Worm (Caenorhabditis elegans) whole organism, L3 larva: ENCODE measurements around the gene pgp-3.

ENCODE experiments used
- aly-2 ChIP-seq: fragments of 150-350 bp; optimal IDR thresholded peaks from 2 replicates; lab custom pipeline; 2014; ENCODE audit warnings: missing biosample characterization, missing genetic modification characterization
- ceh-82 ChIP-seq: fragments of 150-350 bp; optimal IDR thresholded peaks from 2 replicates; lab custom pipeline; 2014; ENCODE audit warnings: missing biosample characterization, missing genetic modification characterization
- daf-12 ChIP-seq: fragments of 150-350 bp; optimal IDR thresholded peaks from 2 replicates; lab custom pipeline; 2014; ENCODE audit warnings: missing biosample characterization, missing genetic modification reagents, missing genetic modification characterization
- elt-3 ChIP-seq, 3 experiments: fragments of 150-350 bp in 1 of 3; sonication (generic microtip) in 2 of 3; optimal IDR thresholded peaks; 2 replicates in 2 of 3; 4 replicates in 1 of 3; lab custom pipeline; 2014 to 2017; ENCODE audit warnings: missing biosample characterization in 3 of 3, missing genetic modification characterization in 3 of 3
- lin-39 ChIP-seq: fragments of 150-350 bp; optimal IDR thresholded peaks from 2 replicates; lab custom pipeline; 2018; ENCODE audit warnings: missing biosample characterization, missing genetic modification reagents, missing genetic modification characterization
- mdl-1 ChIP-seq: fragments of 150-350 bp; optimal IDR thresholded peaks from 2 replicates; lab custom pipeline; 2014; ENCODE audit warnings: missing biosample characterization, missing genetic modification characterization
- nfya-1 ChIP-seq: sonication (generic microtip); optimal IDR thresholded peaks from 2 replicates; lab custom pipeline; 2017; ENCODE audit warnings: missing genetic modification characterization, mild to moderate bottlenecking, missing compliant biosample characterization, antibody characterized with exemption, moderate library complexity; ENCODE audit not compliant: insufficient read depth
- nhr-12 ChIP-seq: fragments of 150-350 bp; optimal IDR thresholded peaks from 2 replicates; lab custom pipeline; 2014; ENCODE audit warnings: missing biosample characterization, missing genetic modification characterization
- nhr-25 ChIP-seq: sonication (generic microtip); optimal IDR thresholded peaks from 2 replicates; lab custom pipeline; 2017; ENCODE audit warnings: missing biosample characterization, missing genetic modification characterization
- pqm-1 ChIP-seq: fragments of 150-350 bp; optimal IDR thresholded peaks from 2 replicates; lab custom pipeline; 2017; ENCODE audit warnings: missing biosample characterization, missing genetic modification characterization, inconsistent platforms
- unc-39 ChIP-seq: sonication (generic microtip); optimal IDR thresholded peaks from 4 replicates; lab custom pipeline; 2017; ENCODE audit warnings: missing biosample characterization, missing genetic modification characterization
- ztf-11 ChIP-seq: fragments of 150-350 bp; optimal IDR thresholded peaks from 2 replicates; lab custom pipeline; 2014; ENCODE audit warnings: missing biosample characterization, missing genetic modification characterization
- ztf-4 ChIP-seq: fragments of 150-350 bp; optimal IDR thresholded peaks from 2 replicates; lab custom pipeline; 2014; ENCODE audit warnings: missing biosample characterization, missing genetic modification characterization

- TF ChIP-seq nhr-25 (peak; percentile 66), lin-39 (no peak), daf-12 (tag; lab: Kevin White, UChicago) (no peak), ztf-4 (tag; lab: Kevin White, UChicago) (no peak), pqm-1 (no peak), nhr-12 (tag; lab: Kevin White, UChicago) (no peak), aly-2 (tag; lab: Kevin White, UChicago) (no peak), unc-39 (no peak), nfya-1 (tag; lab: Kevin White, UChicago) (peak; percentile 31), mdl-1 (no peak), ceh-82 (tag; lab: Kevin White, UChicago) (no peak), ztf-11 (no peak), elt-3 (tag; optimal IDR thresholded peaks at IDR 0.05; lab: Kevin White, UChicago) (no peak)
Observed at ce11 chrX:11384534-11385441, 32.8 kb downstream of the pgp-3 start, which contains the start of the genes F08B12.11 and prmn-1.
